Worm (Caenorhabditis elegans) whole organism, L4 larva: ENCODE data around the gene C14B9.10.
A peak's percentile ranks its signal among the peaks of the same experiment; 100 is the strongest.

Source experiments
- D1046.2 ChIP-seq: fragments of 200-800 bp; sonication (Bioruptor generic); IDR thresholded peaks from 2 replicates; pipeline ENCODE4 v1.3.6; 2022; ENCODE audit warnings: missing genetic modification characterization, missing compliant biosample characterization
- F26F4.8 ChIP-seq: fragments of 200-800 bp; sonication (Bioruptor generic); conservative IDR thresholded peaks from 2 replicates; pipeline ENCODE4 v1.3.6; 2022; ENCODE audit warnings: missing genetic modification characterization, missing compliant biosample characterization
- F37D6.2 ChIP-seq: sonication (generic microtip); optimal IDR thresholded peaks from 2 replicates; lab custom pipeline; 2016; ENCODE audit warnings: mild to moderate bottlenecking, missing genetic modification characterization, missing compliant biosample characterization
- R02D3.7 ChIP-seq: fragments of 150-350 bp; sonication (generic microtip); optimal IDR thresholded peaks from 3 replicates; lab custom pipeline; 2014; ENCODE audit warnings: missing biosample characterization, missing genetic modification characterization
- Y105C5A.15 ChIP-seq: fragments of 200-800 bp; sonication (Bioruptor generic); IDR thresholded peaks from 2 replicates; pipeline ENCODE4 v1.3.6; 2022; ENCODE audit warnings: missing genetic modification characterization, missing compliant biosample characterization
- Y48G9A.11 ChIP-seq: fragments of 200-800 bp; sonication (Bioruptor generic); IDR thresholded peaks from 2 replicates; pipeline ENCODE4 v1.3.6; 2022; ENCODE audit warnings: missing genetic modification reagents, missing genetic modification characterization, missing compliant biosample characterization
- ZK337.2 ChIP-seq: fragments of 200-800 bp; sonication (Bioruptor generic); IDR thresholded peaks from 2 replicates; pipeline ENCODE4 v1.3.6; 2022; ENCODE audit warnings: missing genetic modification reagents, missing genetic modification characterization, missing compliant biosample characterization
- aha-1 ChIP-seq: fragments of 150-350 bp; peaks from one replicate; lab custom pipeline; 2014; ENCODE audit warnings: missing biosample characterization, missing genetic modification characterization
- aly-2 ChIP-seq: sonication (generic microtip); optimal IDR thresholded peaks from 2 replicates; lab custom pipeline; 2018; ENCODE audit warnings: missing biosample characterization, missing genetic modification characterization
- ama-1 ChIP-seq: fragments of 150-350 bp; optimal IDR thresholded peaks from 2 replicates; lab custom pipeline; 2014; ENCODE audit warnings: inconsistent platforms, mixed read lengths
- attf-4 ChIP-seq: sonication (generic microtip); optimal IDR thresholded peaks from 3 replicates; lab custom pipeline; 2017; ENCODE audit warnings: missing biosample characterization, missing genetic modification characterization
- ceh-20 ChIP-seq: fragments of 200-800 bp; sonication (Bioruptor generic); IDR thresholded peaks from 2 replicates; pipeline ENCODE4 v1.3.6; 2022; ENCODE audit warnings: missing genetic modification reagents, missing genetic modification characterization, missing compliant biosample characterization
- ceh-62 ChIP-seq: sonication (generic microtip); optimal IDR thresholded peaks from 2 replicates; lab custom pipeline; 2017; ENCODE audit warnings: missing biosample characterization, missing genetic modification characterization
- ceh-82 ChIP-seq: sonication (generic microtip); optimal IDR thresholded peaks from 2 replicates; lab custom pipeline; 2017; ENCODE audit warnings: missing biosample characterization, missing genetic modification characterization
- cey-2 ChIP-seq: sonication (generic microtip); optimal IDR thresholded peaks from 3 replicates; lab custom pipeline; 2017; ENCODE audit warnings: missing genetic modification characterization, mild to moderate bottlenecking, missing compliant biosample characterization, antibody characterized with exemption, borderline replicate concordance; ENCODE audit not compliant: insufficient read depth
- daf-12 ChIP-seq: fragments of 150-350 bp; optimal IDR thresholded peaks from 2 replicates; lab custom pipeline; 2014; ENCODE audit warnings: missing biosample characterization, missing genetic modification reagents, missing genetic modification characterization
- dmd-6 ChIP-seq: fragments of 200-800 bp; sonication (Bioruptor generic); IDR thresholded peaks from 2 replicates; pipeline ENCODE4 v1.3.6; 2022; ENCODE audit warnings: missing genetic modification reagents, missing genetic modification characterization, missing compliant biosample characterization
- dmd-8 ChIP-seq: fragments of 200-800 bp; sonication (Bioruptor generic); IDR thresholded peaks from 2 replicates; pipeline ENCODE4 v1.3.6; 2022; ENCODE audit warnings: missing genetic modification characterization, missing compliant biosample characterization
- duxl-1 ChIP-seq: sonication (generic microtip); optimal IDR thresholded peaks from 2 replicates; lab custom pipeline; 2016; ENCODE audit warnings: mild to moderate bottlenecking, missing genetic modification characterization, moderate library complexity, missing compliant biosample characterization; ENCODE audit not compliant: poor library complexity
- fos-1 ChIP-seq: fragments of 150-350 bp; optimal IDR thresholded peaks from 2 replicates; lab custom pipeline; 2014; ENCODE audit warnings: missing biosample characterization, missing genetic modification characterization
- hlh-30 ChIP-seq: sonication (generic microtip); optimal IDR thresholded peaks from 2 replicates; lab custom pipeline; 2017; ENCODE audit warnings: antibody characterized with exemption, mild to moderate bottlenecking, missing genetic modification characterization, missing compliant biosample characterization; ENCODE audit not compliant: insufficient read depth
- lin-1 ChIP-seq: fragments of 200-800 bp; sonication (Bioruptor generic); IDR thresholded peaks from 2 replicates; pipeline ENCODE4 v1.3.6; 2022; ENCODE audit warnings: missing genetic modification reagents, missing genetic modification characterization, missing compliant biosample characterization
- lin-13 ChIP-seq: fragments of 150-350 bp; optimal IDR thresholded peaks from 2 replicates; lab custom pipeline; 2014; ENCODE audit warnings: missing biosample characterization, missing genetic modification reagents, missing genetic modification characterization
- lin-15B ChIP-seq: fragments of 150-350 bp; sonication (generic microtip); optimal IDR thresholded peaks from 3 replicates; lab custom pipeline; 2014; ENCODE audit warnings: missing biosample characterization, missing genetic modification characterization
- lin-29 ChIP-seq: fragments of 200-800 bp; sonication (Bioruptor generic); IDR thresholded peaks from 2 replicates; pipeline ENCODE4 v1.3.6; 2022; ENCODE audit warnings: missing genetic modification reagents, missing genetic modification characterization, missing compliant biosample characterization
- lin-38 ChIP-seq: fragments of 200-800 bp; sonication (Bioruptor generic); IDR thresholded peaks from 2 replicates; pipeline ENCODE4 v1.3.6; 2022; ENCODE audit warnings: missing genetic modification reagents, missing genetic modification characterization, missing compliant biosample characterization
- lsy-2 ChIP-seq, 2 experiments: fragments of 150-350 bp in 1 of 2; sonication (generic microtip) in 1 of 2; optimal IDR thresholded peaks; 2 replicates each; lab custom pipeline; 2014 to 2017; ENCODE audit warnings: missing biosample characterization in 2 of 2, missing genetic modification characterization in 2 of 2
- mdl-1 ChIP-seq, 2 experiments: fragments of 150-350 bp in 1 of 2; sonication (generic microtip) in 1 of 2; optimal IDR thresholded peaks; 2 replicates each; lab custom pipeline; 2014 to 2017; ENCODE audit warnings: missing biosample characterization in 2 of 2, missing genetic modification characterization in 2 of 2
- mdt-29 ChIP-seq: fragments of 200-800 bp; sonication (Bioruptor generic); IDR thresholded peaks from 2 replicates; pipeline ENCODE4 v1.3.6; 2022; ENCODE audit warnings: missing genetic modification reagents, missing genetic modification characterization, missing compliant biosample characterization
- mxl-3 ChIP-seq: fragments of 200-800 bp; sonication (Bioruptor generic); optimal IDR thresholded peaks from 2 replicates; lab custom pipeline; 2018; ENCODE audit warnings: mild to moderate bottlenecking, missing genetic modification characterization, missing compliant biosample characterization
- nhr-102 ChIP-seq: sonication (generic microtip); optimal IDR thresholded peaks from 2 replicates; lab custom pipeline; 2016; ENCODE audit warnings: mild to moderate bottlenecking, missing genetic modification characterization, moderate library complexity, missing compliant biosample characterization
- nhr-11 ChIP-seq: fragments of 150-350 bp; optimal IDR thresholded peaks from 2 replicates; lab custom pipeline; 2014; ENCODE audit warnings: missing biosample characterization, missing genetic modification characterization
- nhr-111 ChIP-seq: fragments of 200-800 bp; sonication (Bioruptor generic); optimal IDR thresholded peaks from 2 replicates; lab custom pipeline; 2018; ENCODE audit warnings: mild to moderate bottlenecking, missing genetic modification characterization, missing compliant biosample characterization
- nhr-237 ChIP-seq: sonication (generic microtip); optimal IDR thresholded peaks from 2 replicates; lab custom pipeline; 2017; ENCODE audit warnings: missing biosample characterization, missing genetic modification characterization
- nhr-25 ChIP-seq: sonication (generic microtip); optimal IDR thresholded peaks from 2 replicates; lab custom pipeline; 2017; ENCODE audit warnings: missing genetic modification characterization, mild to moderate bottlenecking, missing compliant biosample characterization, antibody characterized with exemption, moderate library complexity, borderline replicate concordance; ENCODE audit not compliant: insufficient read depth
- nhr-28 ChIP-seq: fragments of 150-350 bp; optimal IDR thresholded peaks from 2 replicates; lab custom pipeline; 2014; ENCODE audit warnings: missing biosample characterization, missing genetic modification characterization
- nhr-41 ChIP-seq: fragments of 200-800 bp; sonication (Bioruptor generic); IDR thresholded peaks from 2 replicates; pipeline ENCODE4 v1.3.6; 2022; ENCODE audit warnings: missing genetic modification reagents, missing genetic modification characterization, missing compliant biosample characterization
- nhr-42 ChIP-seq: fragments of 200-800 bp; sonication (Bioruptor generic); IDR thresholded peaks from 2 replicates; pipeline ENCODE4 v1.3.6; 2022; ENCODE audit warnings: missing genetic modification characterization, missing compliant biosample characterization
- pha-4 ChIP-seq, 2 experiments: fragments of 150-350 bp in 1 of 2; fragments of 200-800 bp in 1 of 2; sonication (Bioruptor generic) in 1 of 2; IDR thresholded peaks in 1 of 2; optimal IDR thresholded peaks in 1 of 2; 2 replicates each; pipeline versions ENCODE4 v1.3.6 to Lab custom; 2014 to 2022; ENCODE audit warnings: missing genetic modification characterization in 2 of 2, missing genetic modification reagents in 2 of 2, missing biosample characterization in 1 of 2, missing compliant biosample characterization in 1 of 2
- php-3 ChIP-seq: fragments of 200-800 bp; sonication (Bioruptor generic); IDR thresholded peaks from 2 replicates; pipeline ENCODE4 v1.3.6; 2022; ENCODE audit warnings: missing genetic modification reagents, missing genetic modification characterization, missing compliant biosample characterization
- rbr-2 ChIP-seq: sonication (generic microtip); optimal IDR thresholded peaks from 2 replicates; lab custom pipeline; 2016; ENCODE audit warnings: missing genotype, missing genetic modification characterization, missing compliant biosample characterization
- snpc-4 ChIP-seq: fragments of 150-350 bp; optimal IDR thresholded peaks from 2 replicates; lab custom pipeline; 2014; ENCODE audit warnings: missing biosample characterization, missing genetic modification characterization
- tag-97 ChIP-seq: fragments of 200-800 bp; sonication (Bioruptor generic); IDR thresholded peaks from 2 replicates; pipeline ENCODE4 v1.3.6; 2022; ENCODE audit warnings: missing genetic modification characterization, missing compliant biosample characterization
- tra-1 ChIP-seq: fragments of 200-800 bp; sonication (Bioruptor generic); IDR thresholded peaks from 2 replicates; pipeline ENCODE4 v1.3.6; 2022; ENCODE audit warnings: missing genetic modification reagents, missing genetic modification characterization, missing compliant biosample characterization
- unc-130 ChIP-seq: sonication (generic microtip); optimal IDR thresholded peaks from 2 replicates; lab custom pipeline; 2016; ENCODE audit warnings: missing genetic modification reagents, missing genetic modification characterization, missing compliant biosample characterization
- unc-62 ChIP-seq, 3 experiments: fragments of 150-350 bp in 1 of 3; sonication (generic microtip); optimal IDR thresholded peaks in 2 of 3; peaks in 1 of 3; 1 replicate in 1 of 3; 2 replicates in 2 of 3; lab custom pipeline; 2014 to 2017; ENCODE audit warnings: missing biosample characterization in 3 of 3, missing genetic modification characterization in 3 of 3, missing genetic modification reagents in 3 of 3, missing genotype in 1 of 3
- zag-1 ChIP-seq: fragments of 150-350 bp; optimal IDR thresholded peaks from 2 replicates; lab custom pipeline; 2014; ENCODE audit warnings: missing biosample characterization, missing genetic modification characterization
- zip-2 ChIP-seq: fragments of 150-350 bp; optimal IDR thresholded peaks from 2 replicates; lab custom pipeline; 2014; ENCODE audit warnings: missing biosample characterization, missing genetic modification characterization
- ztf-11 ChIP-seq: fragments of 150-350 bp; optimal IDR thresholded peaks from 2 replicates; lab custom pipeline; 2014; ENCODE audit warnings: missing biosample characterization, missing genetic modification characterization
- ztf-7 ChIP-seq: fragments of 150-350 bp; optimal IDR thresholded peaks from 2 replicates; lab custom pipeline; 2014; ENCODE audit warnings: missing biosample characterization, missing genetic modification characterization

C14B9.10 gene

ce11 chrIII:8164771-8165170 lies 34.1 kb downstream of the C14B9.10 start:
- TF ChIP-seq aha-1 (tag; lab: Kevin White, UChicago) (peak; percentile 97), Y48G9A.11 (no peak), ceh-20 (no peak)
- TF ChIP-seq, all 104 proteins: peak for 1

DNA sequence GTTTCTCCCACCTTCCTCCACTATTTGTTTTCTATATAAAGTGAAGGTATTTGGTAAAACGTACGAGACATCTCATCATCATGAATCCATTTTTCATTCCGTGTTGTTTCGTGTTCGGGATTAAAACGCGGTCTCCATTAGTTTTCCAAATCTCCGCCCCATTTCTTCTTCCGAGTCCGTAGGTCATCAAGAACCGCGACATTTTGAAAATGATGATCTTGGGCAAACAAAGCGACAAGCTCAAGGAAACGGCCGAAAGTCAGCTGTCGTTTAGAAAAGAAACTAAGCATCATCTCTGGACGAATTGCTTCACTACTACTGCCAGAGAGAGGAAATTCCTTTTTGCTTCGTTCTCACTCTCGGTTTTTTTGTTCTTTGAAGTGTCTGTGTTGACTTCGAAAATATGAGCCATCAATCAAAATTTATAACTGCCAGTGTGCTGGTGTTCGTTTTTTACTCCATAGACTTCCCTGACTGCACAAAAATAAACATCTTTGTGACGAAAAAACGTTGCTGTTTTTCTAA lies 42.0 kb downstream of the C14B9.10 start:
- TF ChIP-seq tra-1 (GFP tag; lab: Robert Waterston, UW) (0 out of 2 replicates have a peak, but pooled peaks have one; percentile 30), nhr-28 (tag; lab: Kevin White, UChicago) (no peak), nhr-11 (tag; lab: Kevin White, UChicago) (no peak), mdt-29 (no peak), nhr-111 (GFP tag; lab: Kevin White, UChicago) (no peak), dmd-8 (no peak), mxl-3 (GFP tag; lab: Kevin White, UChicago) (no peak), nhr-42 (no peak), ZK337.2 (GFP tag; lab: Robert Waterston, UW) (no peak), ztf-7 (tag; lab: Kevin White, UChicago) (no peak), zip-2 (tag; lab: Kevin White, UChicago) (no peak), rbr-2 (no peak), ceh-20 (0 out of 2 replicates have a peak, but pooled peaks have one; percentile 38), lin-38 (no peak), pha-4 (GFP tag; IDR thresholded peaks at IDR 0.05; lab: Robert Waterston, UW) (no peak), pha-4 (tag; optimal IDR thresholded peaks at IDR 0.05; lab: Kevin White, UChicago) (no peak), tag-97 (no peak), daf-12 (tag; lab: Kevin White, UChicago) (no peak), unc-130 (no peak), fos-1 (tag; lab: Kevin White, UChicago) (no peak), nhr-41 (GFP tag; lab: Robert Waterston, UW) (no peak), ztf-11 (tag; lab: Kevin White, UChicago) (no peak), dmd-6 (GFP tag; lab: Robert Waterston, UW) (0 out of 2 replicates have a peak, but pooled peaks have one; percentile 12), ama-1 (peak; percentile 21), nhr-237 (no peak), lsy-2 (tag; optimal IDR thresholded peaks at IDR 0.05; lab: Kevin White, UChicago) (peak in 1 of 2 experiments; percentile 7), F37D6.2 (tag; lab: Kevin White, UChicago) (no peak), mdl-1 (tag; optimal IDR thresholded peaks at IDR 0.05; lab: Kevin White, UChicago) (no peak), R02D3.7 (no peak), ceh-62 (no peak), snpc-4 (tag; lab: Kevin White, UChicago) (no peak), aly-2 (tag; lab: Kevin White, UChicago) (no peak), unc-62 (GFP tag; optimal IDR thresholded peaks at IDR 0.05 in 1 of 2; lab: Kevin White, UChicago) (peak in 1 of 2 experiments; percentile 72), unc-62 (tag; optimal IDR thresholded peaks at IDR 0.05; lab: Kevin White, UChicago) (no peak), php-3 (GFP tag; lab: Robert Waterston, UW) (no peak), duxl-1 (tag; lab: Kevin White, UChicago) (no peak), cey-2 (no peak), hlh-30 (tag; lab: Kevin White, UChicago) (no peak), lin-13 (GFP tag; lab: Kevin White, UChicago) (no peak)

- TF ChIP-seq lin-15B (no peak), lin-1 (no peak), Y105C5A.15 (GFP tag; lab: Robert Waterston, UW) (no peak), attf-4 (tag; lab: Kevin White, UChicago) (no peak), F26F4.8 (no peak), unc-62 (GFP tag; optimal IDR thresholded peaks at IDR 0.05 in 1 of 2; lab: Kevin White, UChicago) (no peak), unc-62 (tag; optimal IDR thresholded peaks at IDR 0.05; lab: Kevin White, UChicago) (no peak), nhr-25 (tag; lab: Kevin White, UChicago) (no peak), nhr-28 (tag; lab: Kevin White, UChicago) (no peak), zag-1 (tag; lab: Kevin White, UChicago) (no peak), nhr-102 (no peak), snpc-4 (tag; lab: Kevin White, UChicago) (no peak), lin-29 (GFP tag; lab: Robert Waterston, UW) (no peak), mdt-29 (no peak), ceh-82 (tag; lab: Kevin White, UChicago) (no peak), dmd-6 (GFP tag; lab: Robert Waterston, UW) (no peak), D1046.2 (GFP tag; lab: Robert Waterston, UW) (no peak)
Measured at ce11 chrIII:8175263-8175662, 44.6 kb downstream of the C14B9.10 start.
